Fruit fly (Drosophila melanogaster) whole organism, embryonic: ENCODE results near the gene Mgat4b.

Experiments
- Atf-2 ChIP-seq: fragments of 200-800 bp; sonication (Bioruptor generic); optimal IDR thresholded peaks from 2 replicates; lab custom pipeline; 2016; ENCODE audit warnings: missing biosample characterization, missing genetic modification characterization
- CG10979 ChIP-seq: fragments of 200-800 bp; sonication (Bioruptor generic); optimal IDR thresholded peaks from 2 replicates; lab custom pipeline; 2018; ENCODE audit warnings: missing biosample characterization, mild to moderate bottlenecking, missing genetic modification characterization, moderate library complexity
- CG15479 ChIP-seq: fragments of 200-800 bp; sonication (Bioruptor generic); optimal IDR thresholded peaks from 3 replicates; lab custom pipeline; 2019; ENCODE audit warnings: missing biosample characterization, mild to moderate bottlenecking, missing genetic modification characterization, moderate library complexity
- CG17361 ChIP-seq: fragments of 200-800 bp; sonication (Bioruptor generic); IDR thresholded peaks from 3 replicates; pipeline ENCODE4 v1.3.6; 2022; ENCODE audit warnings: missing biosample characterization, missing genetic modification characterization
- CG17385 ChIP-seq: fragments of 200-800 bp; sonication (Bioruptor generic); optimal IDR thresholded peaks from 3 replicates; lab custom pipeline; 2018; ENCODE audit warnings: missing biosample characterization, mild to moderate bottlenecking, missing genetic modification characterization
- CG2120 ChIP-seq: fragments of 200-800 bp; sonication (Bioruptor generic); optimal IDR thresholded peaks from 3 replicates; lab custom pipeline; 2016; ENCODE audit warnings: missing biosample characterization, missing genetic modification characterization
- CG2199 ChIP-seq: fragments of 200-800 bp; sonication (Bioruptor generic); IDR thresholded peaks from 3 replicates; pipeline ENCODE4 v1.3.6; 2022; ENCODE audit warnings: missing biosample characterization, missing genetic modification characterization
- CG31224 ChIP-seq: fragments of 200-800 bp; sonication (Bioruptor generic); IDR thresholded peaks from 2 replicates; pipeline ENCODE4 v1.3.6; 2022; ENCODE audit warnings: missing biosample characterization, missing genetic modification characterization
- CG3163 ChIP-seq: fragments of 200-800 bp; sonication (Bioruptor generic); optimal IDR thresholded peaks from 3 replicates; lab custom pipeline; 2016; ENCODE audit warnings: missing biosample characterization, missing genetic modification characterization
- CG33557 ChIP-seq: fragments of 200-800 bp; sonication (Bioruptor generic); optimal IDR thresholded peaks from 2 replicates; lab custom pipeline; 2019; ENCODE audit warnings: missing biosample characterization, mild to moderate bottlenecking, missing genetic modification characterization, moderate library complexity
- CG4328 ChIP-seq: fragments of 200-800 bp; sonication (Bioruptor generic); optimal IDR thresholded peaks from 3 replicates; lab custom pipeline; 2017; ENCODE audit warnings: missing biosample characterization, missing genetic modification reagents, missing genetic modification characterization
- CG4424 ChIP-seq: fragments of 200-800 bp; sonication (Bioruptor generic); optimal IDR thresholded peaks from 3 replicates; lab custom pipeline; 2016; ENCODE audit warnings: missing biosample characterization, missing genetic modification characterization
- CG4730 ChIP-seq: fragments of 200-800 bp; sonication (Bioruptor generic); IDR thresholded peaks from 2 replicates; pipeline ENCODE4 v1.3.6; 2022; ENCODE audit warnings: missing biosample characterization, missing genetic modification characterization
- CG4820 ChIP-seq: fragments of 200-800 bp; sonication (Bioruptor generic); optimal IDR thresholded peaks from 3 replicates; lab custom pipeline; 2016; ENCODE audit warnings: missing biosample characterization, missing genetic modification characterization
- CG6683 ChIP-seq: fragments of 200-800 bp; sonication (Bioruptor generic); optimal IDR thresholded peaks from 2 replicates; lab custom pipeline; 2017; ENCODE audit warnings: missing biosample characterization, mild to moderate bottlenecking, missing genetic modification characterization, missing genetic modification reagents
- CG9215 ChIP-seq: fragments of 200-800 bp; sonication (Bioruptor generic); IDR thresholded peaks from 2 replicates; pipeline ENCODE4 v1.3.6; 2022; ENCODE audit warnings: missing biosample characterization, missing genetic modification characterization
- CG9797 ChIP-seq: fragments of 200-800 bp; sonication (Bioruptor generic); optimal IDR thresholded peaks from 3 replicates; lab custom pipeline; 2018; ENCODE audit warnings: missing biosample characterization, mild to moderate bottlenecking, missing genetic modification characterization
- CG9876 ChIP-seq: fragments of 200-800 bp; sonication (Bioruptor generic); optimal IDR thresholded peaks from 2 replicates; lab custom pipeline; 2016; ENCODE audit warnings: missing biosample characterization, missing genetic modification characterization
- CoRest ChIP-seq: fragments of 200-800 bp; sonication (Bioruptor generic); optimal IDR thresholded peaks from 3 replicates; lab custom pipeline; 2018; ENCODE audit warnings: missing biosample characterization, mild to moderate bottlenecking, missing genetic modification characterization, moderate library complexity
- D19A ChIP-seq: fragments of 200-800 bp; optimal IDR thresholded peaks from 3 replicates; lab custom pipeline; 2019; ENCODE audit warnings: missing biosample characterization, mild to moderate bottlenecking, missing genetic modification characterization, moderate library complexity
- Deaf1 ChIP-seq: fragments of 200-800 bp; optimal IDR thresholded peaks from 3 replicates; lab custom pipeline; 2019; ENCODE audit warnings: missing biosample characterization, mild to moderate bottlenecking, missing genetic modification characterization, moderate library complexity
- ERR ChIP-seq: fragments of 200-800 bp; sonication (Bioruptor generic); optimal IDR thresholded peaks from 2 replicates; lab custom pipeline; 2016; ENCODE audit warnings: missing biosample characterization, missing genetic modification characterization
- Hmx ChIP-seq: fragments of 200-800 bp; sonication (Bioruptor generic); optimal IDR thresholded peaks from 2 replicates; lab custom pipeline; 2016; ENCODE audit warnings: missing biosample characterization, missing genetic modification characterization
- Hr51 ChIP-seq, 2 experiments: fragments of 200-800 bp; sonication (Bioruptor generic); optimal IDR thresholded peaks; 2 replicates in 1 of 2; 3 replicates in 1 of 2; lab custom pipeline; 2016 to 2018; ENCODE audit warnings: missing biosample characterization in 2 of 2, missing genetic modification characterization in 2 of 2, mild to moderate bottlenecking in 1 of 2, moderate library complexity in 1 of 2
- NC2α ChIP-seq: fragments of 200-800 bp; sonication (Bioruptor generic); optimal IDR thresholded peaks from 2 replicates; lab custom pipeline; 2016; ENCODE audit warnings: missing biosample characterization, missing genetic modification characterization
- NfI ChIP-seq: fragments of 200-800 bp; sonication (Bioruptor generic); optimal IDR thresholded peaks from 3 replicates; lab custom pipeline; 2018; ENCODE audit warnings: missing biosample characterization, mild to moderate bottlenecking, missing genetic modification characterization, moderate library complexity
- Side ChIP-seq: fragments of 200-800 bp; sonication (Bioruptor generic); optimal IDR thresholded peaks from 2 replicates; lab custom pipeline; 2016; ENCODE audit warnings: missing biosample characterization, missing genetic modification characterization
- YL-1 ChIP-seq: fragments of 200-800 bp; sonication (Bioruptor generic); optimal IDR thresholded peaks from 3 replicates; lab custom pipeline; 2017; ENCODE audit warnings: missing biosample characterization, mild to moderate bottlenecking, missing genetic modification characterization
- ara ChIP-seq: fragments of 200-800 bp; sonication (Bioruptor generic); IDR thresholded peaks from 2 replicates; pipeline ENCODE4 v1.3.6; 2022; ENCODE audit warnings: missing biosample characterization, missing genetic modification characterization
- ash1 ChIP-seq: fragments of 200-800 bp; sonication (Bioruptor generic); optimal IDR thresholded peaks from 2 replicates; lab custom pipeline; 2018; ENCODE audit warnings: missing biosample characterization, mild to moderate bottlenecking, missing genetic modification characterization
- bigmax ChIP-seq: fragments of 200-800 bp; sonication (Bioruptor generic); optimal IDR thresholded peaks from 2 replicates; lab custom pipeline; 2018; ENCODE audit warnings: missing biosample characterization, mild to moderate bottlenecking, missing genetic modification characterization
- bsh ChIP-seq, 2 experiments: fragments of 200-800 bp; sonication (Bioruptor generic); optimal IDR thresholded peaks; 2 replicates each; lab custom pipeline; 2017 to 2018; ENCODE audit warnings: mild to moderate bottlenecking in 2 of 2, missing biosample characterization in 2 of 2, missing genetic modification characterization in 2 of 2, moderate library complexity in 1 of 2
- da ChIP-seq: fragments of 200-800 bp; sonication (Bioruptor generic); optimal IDR thresholded peaks from 2 replicates; lab custom pipeline; 2016; ENCODE audit warnings: missing biosample characterization, missing genetic modification characterization
- dan ChIP-seq: fragments of 200-800 bp; sonication (Bioruptor generic); IDR thresholded peaks from 2 replicates; pipeline ENCODE4 v1.3.6; 2022; ENCODE audit warnings: missing biosample characterization, missing genetic modification characterization
- gem ChIP-seq: fragments of 200-800 bp; sonication (Bioruptor generic); optimal IDR thresholded peaks from 2 replicates; lab custom pipeline; 2019; ENCODE audit warnings: missing biosample characterization, mild to moderate bottlenecking, missing genetic modification characterization, moderate library complexity
- grau ChIP-seq: fragments of 200-800 bp; optimal IDR thresholded peaks from 3 replicates; lab custom pipeline; 2019; ENCODE audit warnings: missing biosample characterization, mild to moderate bottlenecking, missing genetic modification characterization, moderate library complexity
- grn ChIP-seq: fragments of 200-800 bp; sonication (Bioruptor generic); optimal IDR thresholded peaks from 3 replicates; lab custom pipeline; 2017; ENCODE audit warnings: missing biosample characterization, missing genetic modification characterization
- hb ChIP-seq: fragments of 200-800 bp; sonication (Bioruptor generic); IDR thresholded peaks from 3 replicates; pipeline ENCODE4 v1.3.6; 2022; ENCODE audit warnings: missing biosample characterization, missing genetic modification characterization; ENCODE audit not compliant: partially characterized antibody
- insv ChIP-seq, 2 experiments: fragments of 200-800 bp; sonication (Bioruptor generic); optimal IDR thresholded peaks; 3 replicates each; lab custom pipeline; 2016 to 2018; ENCODE audit warnings: missing biosample characterization in 2 of 2, missing genetic modification characterization in 2 of 2
- inv ChIP-seq: fragments of 200-800 bp; sonication (Bioruptor generic); IDR thresholded peaks from 2 replicates; pipeline ENCODE4 v1.3.6; 2022; ENCODE audit warnings: missing biosample characterization, missing genetic modification characterization; ENCODE audit not compliant: partially characterized antibody
- pan ChIP-seq, 4 experiments: fragments of >200 bp in 3 of 4; fragments of 200-800 bp in 1 of 4; sonication (Bioruptor generic) in 1 of 4; optimal IDR thresholded peaks in 3 of 4; IDR thresholded peaks in 1 of 4; 2 replicates each; pipeline versions ENCODE4 v1.3.6 to Lab custom; 2017 to 2022; ENCODE audit warnings: missing biosample characterization in 2 of 4, missing genetic modification characterization in 2 of 4, mixed read lengths in 1 of 4
- peb ChIP-seq: fragments of 200-800 bp; sonication (Bioruptor generic); IDR thresholded peaks from 2 replicates; pipeline ENCODE4 v1.3.6; 2022; ENCODE audit warnings: missing biosample characterization, missing genetic modification characterization
- pfk ChIP-seq: fragments of 200-800 bp; sonication (Bioruptor generic); optimal IDR thresholded peaks from 2 replicates; lab custom pipeline; 2018; ENCODE audit warnings: missing biosample characterization, mild to moderate bottlenecking, missing genetic modification characterization, moderate library complexity
- phol ChIP-seq: fragments of 200-800 bp; sonication (Bioruptor generic); optimal IDR thresholded peaks from 3 replicates; lab custom pipeline; 2018; ENCODE audit warnings: missing biosample characterization, mild to moderate bottlenecking, missing genetic modification characterization, moderate library complexity
- scrt ChIP-seq: fragments of 200-800 bp; sonication (Bioruptor generic); optimal IDR thresholded peaks from 2 replicates; lab custom pipeline; 2018; ENCODE audit warnings: missing biosample characterization, mild to moderate bottlenecking, missing genetic modification characterization, moderate library complexity
- sqz ChIP-seq: fragments of 200-800 bp; sonication (Bioruptor generic); optimal IDR thresholded peaks from 3 replicates; lab custom pipeline; 2018; ENCODE audit warnings: missing biosample characterization, mild to moderate bottlenecking, missing genetic modification characterization
- twi ChIP-seq: fragments of 200-800 bp; optimal IDR thresholded peaks from 2 replicates; lab custom pipeline; 2019; ENCODE audit warnings: missing biosample characterization, mild to moderate bottlenecking, missing genetic modification characterization, moderate library complexity
- wdn ChIP-seq: fragments of 200-800 bp; sonication (Bioruptor generic); IDR thresholded peaks from 2 replicates; pipeline ENCODE4 v1.3.6; 2022; ENCODE audit warnings: missing biosample characterization, missing genetic modification characterization
- z ChIP-seq: fragments of 200-800 bp; sonication (Bioruptor generic); IDR thresholded peaks from 3 replicates; pipeline ENCODE4 v1.3.6; 2022; ENCODE audit warnings: missing biosample characterization, missing genetic modification characterization

The Mgat4b gene

dm6 chr3L:14759984-14760626 is 9.0 kb downstream of the Mgat4b start (continued):
- TF ChIP-seq twi (tag; lab: Kevin White, UChicago) (no peak), bigmax (GFP tag; lab: Kevin White, UChicago) (peak; percentile 39), CG2199 (0 out of 3 replicates have a peak, but pooled peaks have one; percentile 34), Side (GFP tag; lab: Kevin White, UChicago) (peak; percentile 35), z (GFP tag; lab: Robert Waterston, UW) (peak; percentile 90), sqz (GFP tag; lab: Kevin White, UChicago) (peak; percentile 97), bsh (GFP tag; optimal IDR thresholded peaks at IDR 0.05; lab: Kevin White, UChicago) (peak in 1 of 2 experiments; percentile 83), CG17385 (GFP tag; lab: Kevin White, UChicago) (peak; percentile 60), CG9797 (GFP tag; lab: Kevin White, UChicago) (peak; percentile 12), pfk (GFP tag; lab: Kevin White, UChicago) (no peak), CG4820 (GFP tag; lab: Kevin White, UChicago) (peak; percentile 49), CG4730 (GFP tag; lab: Robert Waterston, UW) (peak; percentile 36; the same call in 1 of the 2 replicates), NfI (GFP tag; lab: Kevin White, UChicago) (peak; percentile 58), pan (optimal IDR thresholded peaks at IDR 0.05; lab: Kevin White, UChicago) (no peak), pan (GFP tag; optimal IDR thresholded peaks at IDR 0.05 in 1 of 2, IDR thresholded peaks at IDR 0.05 in 1 of 2) (peak in 1 of 2 experiments; percentile 70), CoRest (tag; lab: Kevin White, UChicago) (peak; percentile 64), scrt (GFP tag; lab: Kevin White, UChicago) (no peak), CG4328 (GFP tag; lab: Kevin White, UChicago) (no peak), CG6683 (GFP tag; lab: Kevin White, UChicago) (peak; percentile 42), ash1 (GFP tag; lab: Kevin White, UChicago) (no peak), CG15479 (GFP tag; lab: Kevin White, UChicago) (no peak), hb (no peak), Deaf1 (tag; lab: Kevin White, UChicago) (no peak), grn (GFP tag; lab: Kevin White, UChicago) (no peak), Hr51 (GFP tag; optimal IDR thresholded peaks at IDR 0.05; lab: Kevin White, UChicago) (peak; percentile 44 to 86), grau (tag; lab: Kevin White, UChicago) (peak; percentile 67), phol (tag; lab: Kevin White, UChicago) (peak; percentile 72), YL-1 (no peak), CG31224 (GFP tag; lab: Robert Waterston, UW) (no peak), wdn (peak; percentile 18; the same call in 1 of the 2 replicates), CG9876 (GFP tag; lab: Kevin White, UChicago) (no peak), ara (GFP tag; lab: Robert Waterston, UW) (peak; percentile 61), CG9215 (peak; percentile 76), insv (GFP tag; optimal IDR thresholded peaks at IDR 0.05; lab: Kevin White, UChicago) (no peak), CG3163 (peak; percentile 71), ERR (no peak), CG10979 (tag; lab: Kevin White, UChicago) (peak; percentile 75), CG17361 (peak; percentile 52; the same call in 1 of the 3 replicates), Atf-2 (peak; percentile 34), gem (tag; lab: Kevin White, UChicago) (peak; percentile 88), CG33557 (GFP tag; lab: Kevin White, UChicago) (no peak), CG4424 (GFP tag; lab: Kevin White, UChicago) (peak; percentile 70), inv (GFP tag; lab: Robert Waterston, UW) (peak; percentile 11; the same call in 1 of the 2 replicates), peb (GFP tag; lab: Robert Waterston, UW) (no peak), NC2α (GFP tag; lab: Kevin White, UChicago) (no peak), CG2120 (GFP tag; lab: Kevin White, UChicago) (peak; percentile 83), dan (no peak), da (GFP tag; lab: Kevin White, UChicago) (no peak), D19A (tag; lab: Kevin White, UChicago) (peak; percentile 7), Hmx (GFP tag; lab: Kevin White, UChicago) (peak; percentile 21)
